Fruit fly (Drosophila melanogaster) S2 (cell line): ENCODE data around the gene ChAT.

Experiments
- CG8478 ChIP-seq: fragments of >200 bp; optimal IDR thresholded peaks from 2 replicates; lab custom pipeline; 2018
- CTCF ChIP-seq, 2 experiments: fragments of >200 bp; optimal IDR thresholded peaks; 2 replicates each; lab custom pipeline; 2018

DNA sequence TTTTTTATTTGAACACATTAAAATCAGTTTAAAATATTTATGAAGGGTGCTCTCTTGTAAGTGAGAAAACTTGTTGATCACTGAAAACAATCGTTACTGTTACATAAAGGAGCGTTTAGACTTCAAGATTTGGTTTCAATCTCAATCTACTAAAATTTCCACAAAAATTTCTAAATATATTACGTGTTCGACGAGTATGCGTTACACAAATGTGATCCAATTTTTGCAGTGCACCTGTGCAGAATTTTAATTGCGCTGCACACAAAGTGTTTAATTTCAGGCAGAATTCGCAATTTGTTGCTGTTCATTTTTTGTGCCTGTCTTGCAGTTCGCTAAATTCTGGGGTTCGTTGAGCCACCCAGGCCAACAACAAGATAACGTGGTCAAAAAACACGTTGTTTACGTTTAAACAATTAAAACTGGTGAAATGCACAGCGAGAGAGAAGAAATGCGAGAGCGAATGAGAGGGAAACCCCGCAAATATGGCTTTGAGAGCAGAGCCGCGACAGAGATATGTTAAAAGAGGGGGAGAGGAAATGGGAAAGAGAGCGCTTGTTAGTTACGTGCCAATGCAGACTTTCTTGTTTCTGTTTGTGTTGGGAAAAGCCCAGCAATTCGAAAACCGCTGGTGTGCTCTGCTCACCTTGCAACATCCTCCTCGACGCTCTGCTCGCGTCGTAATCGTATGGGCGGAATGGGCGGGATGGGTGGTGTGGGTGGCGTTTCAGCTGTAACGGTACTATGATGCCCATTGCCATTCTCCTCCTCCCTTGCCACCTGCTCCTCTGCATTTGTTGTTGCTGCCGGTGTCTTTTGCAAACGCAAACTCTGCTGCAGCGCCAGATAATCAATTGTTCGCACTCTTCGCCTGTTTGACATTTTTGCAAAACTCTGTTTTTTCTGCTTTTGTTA is 37.3 kb downstream of the ChAT start:
- TF ChIP-seq CTCF (optimal IDR thresholded peaks at IDR 0.05; lab: Kevin White, UChicago) = no peak
- no peak for TF ChIP-seq CG8478 (lab: Kevin White, UChicago)
